Fruit fly (Drosophila melanogaster) whole organism, embryonic: Measurements from ENCODE around the gene CG10481.

Source experiments
- Abd-B ChIP-seq: fragments of 200-800 bp; sonication (Bioruptor generic); optimal IDR thresholded peaks from 2 replicates; lab custom pipeline; 2018; ENCODE audit warnings: missing biosample characterization, mild to moderate bottlenecking, missing genetic modification characterization, moderate library complexity
- CG10959 ChIP-seq: fragments of 200-800 bp; sonication (Bioruptor generic); IDR thresholded peaks from 2 replicates; pipeline ENCODE4 v1.3.6; 2022; ENCODE audit warnings: missing biosample characterization, missing genetic modification characterization
- CG11456 ChIP-seq: fragments of 200-800 bp; sonication (Bioruptor generic); IDR thresholded peaks from 3 replicates; pipeline ENCODE4 v1.3.6; 2022; ENCODE audit warnings: missing biosample characterization, missing genetic modification characterization
- CG12071 ChIP-seq: fragments of 200-800 bp; sonication (Bioruptor generic); optimal IDR thresholded peaks from 3 replicates; lab custom pipeline; 2018; ENCODE audit warnings: missing biosample characterization, mild to moderate bottlenecking, missing genetic modification characterization
- CG12236 ChIP-seq: fragments of 200-800 bp; sonication (Bioruptor generic); optimal IDR thresholded peaks from 2 replicates; lab custom pipeline; 2016; ENCODE audit warnings: missing biosample characterization, missing genetic modification characterization
- CG12942 ChIP-seq: fragments of 200-800 bp; sonication (Bioruptor generic); optimal IDR thresholded peaks from 3 replicates; lab custom pipeline; 2016; ENCODE audit warnings: missing biosample characterization, missing genetic modification characterization
- CG13287 ChIP-seq: fragments of 200-800 bp; sonication (Bioruptor generic); IDR thresholded peaks from 2 replicates; pipeline ENCODE4 v1.3.6; 2022; ENCODE audit warnings: missing biosample characterization, missing genetic modification characterization; ENCODE audit not compliant: partially characterized antibody
- CG14014 ChIP-seq: fragments of 200-800 bp; sonication (Bioruptor generic); IDR thresholded peaks from 2 replicates; pipeline ENCODE4 v1.3.6; 2022; ENCODE audit warnings: missing biosample characterization, missing genetic modification characterization
- CG15269 ChIP-seq: fragments of 200-800 bp; sonication (Bioruptor generic); optimal IDR thresholded peaks from 2 replicates; lab custom pipeline; 2018; ENCODE audit warnings: missing biosample characterization, mild to moderate bottlenecking, missing genetic modification characterization, moderate library complexity
- CG1603 ChIP-seq: fragments of 200-800 bp; sonication (Bioruptor generic); optimal IDR thresholded peaks from 2 replicates; lab custom pipeline; 2019; ENCODE audit warnings: missing biosample characterization, mild to moderate bottlenecking, missing genetic modification characterization, moderate library complexity
- CG17385 ChIP-seq: fragments of 200-800 bp; sonication (Bioruptor generic); optimal IDR thresholded peaks from 3 replicates; lab custom pipeline; 2018; ENCODE audit warnings: missing biosample characterization, mild to moderate bottlenecking, missing genetic modification characterization
- CG17912 ChIP-seq: fragments of 200-800 bp; sonication (Bioruptor generic); optimal IDR thresholded peaks from 2 replicates; lab custom pipeline; 2018; ENCODE audit warnings: missing biosample characterization, mild to moderate bottlenecking, missing genetic modification characterization
- CG2199 ChIP-seq: fragments of 200-800 bp; sonication (Bioruptor generic); IDR thresholded peaks from 3 replicates; pipeline ENCODE4 v1.3.6; 2022; ENCODE audit warnings: missing biosample characterization, missing genetic modification characterization
- CG2678 ChIP-seq: fragments of 200-800 bp; sonication (Bioruptor generic); optimal IDR thresholded peaks from 3 replicates; lab custom pipeline; 2019; ENCODE audit warnings: missing biosample characterization, mild to moderate bottlenecking, missing genetic modification characterization, moderate library complexity
- CG2712 ChIP-seq: fragments of 200-800 bp; optimal IDR thresholded peaks from 3 replicates; lab custom pipeline; 2019; ENCODE audit warnings: missing biosample characterization, mild to moderate bottlenecking, missing genetic modification characterization, moderate library complexity
- CG42726 ChIP-seq: fragments of 200-800 bp; sonication (Bioruptor generic); IDR thresholded peaks from 2 replicates; pipeline ENCODE4 v1.3.6; 2022; ENCODE audit warnings: missing biosample characterization, missing genetic modification characterization; ENCODE audit not compliant: partially characterized antibody
- CHES-1-like ChIP-seq: fragments of 200-800 bp; sonication (Bioruptor generic); optimal IDR thresholded peaks from 2 replicates; lab custom pipeline; 2016; ENCODE audit warnings: missing biosample characterization, missing genetic modification characterization
- Chrac-16 ChIP-seq: fragments of 200-800 bp; sonication (Bioruptor generic); optimal IDR thresholded peaks from 3 replicates; lab custom pipeline; 2016; ENCODE audit warnings: missing biosample characterization, missing genetic modification characterization
- D19A ChIP-seq: fragments of 200-800 bp; optimal IDR thresholded peaks from 3 replicates; lab custom pipeline; 2019; ENCODE audit warnings: missing biosample characterization, mild to moderate bottlenecking, missing genetic modification characterization, moderate library complexity
- Dp ChIP-seq: fragments of 200-800 bp; sonication (Bioruptor generic); optimal IDR thresholded peaks from 2 replicates; lab custom pipeline; 2018; ENCODE audit warnings: missing biosample characterization, mild to moderate bottlenecking, missing genetic modification characterization, moderate library complexity
- GATAe ChIP-seq: fragments of 200-800 bp; sonication (Bioruptor generic); conservative IDR thresholded peaks from 2 replicates; pipeline ENCODE4 v1.3.6; 2022; ENCODE audit warnings: missing biosample characterization, missing genetic modification characterization
- HHEX ChIP-seq: fragments of 200-800 bp; sonication (Bioruptor generic); optimal IDR thresholded peaks from 3 replicates; lab custom pipeline; 2017; ENCODE audit warnings: missing biosample characterization, mild to moderate bottlenecking, missing genetic modification characterization, missing genetic modification reagents
- Nf-YB ChIP-seq: fragments of 200-800 bp; sonication (Bioruptor generic); optimal IDR thresholded peaks from 3 replicates; lab custom pipeline; 2019; ENCODE audit warnings: missing biosample characterization, mild to moderate bottlenecking, missing genetic modification characterization, moderate library complexity
- Rfx ChIP-seq: fragments of 200-800 bp; sonication (Bioruptor generic); IDR thresholded peaks from 2 replicates; pipeline ENCODE4 v1.3.6; 2022; ENCODE audit warnings: missing biosample characterization, missing genetic modification characterization
- Tbp ChIP-seq: fragments of >200 bp; optimal IDR thresholded peaks from 2 replicates; lab custom pipeline; 2018; ENCODE audit warnings: missing biosample characterization, missing genetic modification characterization
- Trl ChIP-seq, 3 experiments: fragments of >200 bp in 2 of 3; fragments of 200-800 bp in 1 of 3; sonication (Bioruptor generic) in 1 of 3; optimal IDR thresholded peaks; 2 replicates in 1 of 3; 3 replicates in 2 of 3; lab custom pipeline; 2016 to 2017; ENCODE audit warnings: missing biosample characterization in 1 of 3, missing genetic modification characterization in 1 of 3
- Xbp1 ChIP-seq: fragments of 200-800 bp; sonication (Bioruptor generic); optimal IDR thresholded peaks from 3 replicates; lab custom pipeline; 2016; ENCODE audit warnings: missing biosample characterization, mild to moderate bottlenecking, missing genetic modification characterization
- cas ChIP-seq: fragments of 200-800 bp; sonication (Bioruptor generic); IDR thresholded peaks from 2 replicates; pipeline ENCODE4 v1.3.6; 2022; ENCODE audit warnings: missing biosample characterization, missing genetic modification characterization
- caup ChIP-seq: fragments of 200-800 bp; sonication (Bioruptor generic); optimal IDR thresholded peaks from 3 replicates; lab custom pipeline; 2017; ENCODE audit warnings: missing biosample characterization, mild to moderate bottlenecking, missing genetic modification characterization, moderate library complexity; ENCODE audit not compliant: severe bottlenecking
- chif ChIP-seq, 2 experiments: fragments of 200-800 bp; sonication (Bioruptor generic); optimal IDR thresholded peaks; 3 replicates each; lab custom pipeline; 2016; ENCODE audit warnings: missing biosample characterization in 2 of 2, missing genetic modification characterization in 2 of 2
- crp ChIP-seq, 2 experiments: fragments of 200-800 bp; sonication (Bioruptor generic); optimal IDR thresholded peaks; 2 replicates in 1 of 2; 3 replicates in 1 of 2; lab custom pipeline; 2017; ENCODE audit warnings: missing biosample characterization in 2 of 2, missing genetic modification characterization in 2 of 2, mild to moderate bottlenecking in 1 of 2, moderate library complexity in 1 of 2
- esg ChIP-seq: fragments of 200-800 bp; sonication (Bioruptor generic); conservative IDR thresholded peaks from 2 replicates; pipeline ENCODE4 v1.3.6; 2022; ENCODE audit warnings: missing biosample characterization, missing genetic modification characterization
- fd3F ChIP-seq: fragments of 200-800 bp; sonication (Bioruptor generic); optimal IDR thresholded peaks from 2 replicates; lab custom pipeline; 2018; ENCODE audit warnings: missing biosample characterization, mild to moderate bottlenecking, missing genetic modification characterization, moderate library complexity
- gem ChIP-seq: fragments of 200-800 bp; sonication (Bioruptor generic); optimal IDR thresholded peaks from 2 replicates; lab custom pipeline; 2019; ENCODE audit warnings: missing biosample characterization, mild to moderate bottlenecking, missing genetic modification characterization, moderate library complexity
- grau ChIP-seq: fragments of 200-800 bp; optimal IDR thresholded peaks from 3 replicates; lab custom pipeline; 2019; ENCODE audit warnings: missing biosample characterization, mild to moderate bottlenecking, missing genetic modification characterization, moderate library complexity
- gro ChIP-seq: fragments of 200-800 bp; sonication (Bioruptor generic); optimal IDR thresholded peaks from 2 replicates; lab custom pipeline; 2016; ENCODE audit warnings: missing biosample characterization, missing genetic modification characterization
- jing ChIP-seq: fragments of 200-800 bp; sonication (Bioruptor generic); optimal IDR thresholded peaks from 2 replicates; lab custom pipeline; 2018; ENCODE audit warnings: missing biosample characterization, mild to moderate bottlenecking, missing genetic modification characterization
- nom ChIP-seq: fragments of 200-800 bp; sonication (Bioruptor generic); optimal IDR thresholded peaks from 2 replicates; lab custom pipeline; 2017; ENCODE audit warnings: missing biosample characterization, missing genetic modification characterization, mild to moderate bottlenecking, moderate library complexity, missing genetic modification reagents
- pan ChIP-seq, 4 experiments: fragments of >200 bp in 3 of 4; fragments of 200-800 bp in 1 of 4; sonication (Bioruptor generic) in 1 of 4; optimal IDR thresholded peaks in 3 of 4; IDR thresholded peaks in 1 of 4; 2 replicates each; pipeline versions ENCODE4 v1.3.6 to Lab custom; 2017 to 2022; ENCODE audit warnings: missing biosample characterization in 2 of 4, missing genetic modification characterization in 2 of 4, mixed read lengths in 1 of 4
- peb ChIP-seq: fragments of 200-800 bp; sonication (Bioruptor generic); IDR thresholded peaks from 2 replicates; pipeline ENCODE4 v1.3.6; 2022; ENCODE audit warnings: missing biosample characterization, missing genetic modification characterization
- pfk ChIP-seq: fragments of 200-800 bp; sonication (Bioruptor generic); optimal IDR thresholded peaks from 2 replicates; lab custom pipeline; 2018; ENCODE audit warnings: missing biosample characterization, mild to moderate bottlenecking, missing genetic modification characterization, moderate library complexity
- pzg ChIP-seq: fragments of 200-800 bp; sonication (Bioruptor generic); optimal IDR thresholded peaks from 3 replicates; lab custom pipeline; 2018; ENCODE audit warnings: missing biosample characterization, mild to moderate bottlenecking, missing genetic modification characterization, moderate library complexity
- tll ChIP-seq, 2 experiments: fragments of 200-800 bp in 1 of 2; fragments of >200 bp in 1 of 2; sonication (Bioruptor generic) in 1 of 2; optimal IDR thresholded peaks; 2 replicates each; lab custom pipeline; 2017 to 2019; ENCODE audit warnings: missing biosample characterization in 2 of 2, missing genetic modification characterization in 2 of 2, mild to moderate bottlenecking in 1 of 2, moderate library complexity in 1 of 2
- unpg ChIP-seq: fragments of 200-800 bp; sonication (Bioruptor generic); optimal IDR thresholded peaks from 3 replicates; lab custom pipeline; 2018; ENCODE audit warnings: missing biosample characterization, mild to moderate bottlenecking, missing genetic modification characterization, moderate library complexity
- z ChIP-seq: fragments of 200-800 bp; sonication (Bioruptor generic); IDR thresholded peaks from 3 replicates; pipeline ENCODE4 v1.3.6; 2022; ENCODE audit warnings: missing biosample characterization, missing genetic modification characterization
- zen2 ChIP-seq: fragments of 200-800 bp; sonication (Bioruptor generic); IDR thresholded peaks from 3 replicates; pipeline ENCODE4 v1.3.6; 2022; ENCODE audit warnings: missing biosample characterization, missing genetic modification characterization; ENCODE audit not compliant: partially characterized antibody

Gene CG10481

dm6 chr2L:19935085-19935846 is 42.9 kb upstream of the CG10481 start (continued):
- TF ChIP-seq CG14014 (GFP tag; lab: Robert Waterston, UW) (peak; percentile 23; the same call in 1 of the 2 replicates), esg (GFP tag; lab: Robert Waterston, UW) (no peak), caup (GFP tag; lab: Kevin White, UChicago) (peak; percentile 29), z (GFP tag; lab: Robert Waterston, UW) (peak; percentile 68; the same call in 2 of the 3 replicates), CG2678 (tag; lab: Kevin White, UChicago) (peak; percentile 27), CG11456 (GFP tag; lab: Robert Waterston, UW) (peak; percentile 34; the same call in 1 of the 3 replicates), CG12236 (no peak), CG17912 (GFP tag; lab: Kevin White, UChicago) (peak; percentile 19), CG12071 (peak; percentile 30), gro (GFP tag; lab: Kevin White, UChicago) (peak; percentile 36), grau (peak; percentile 40), cas (GFP tag; lab: Robert Waterston, UW) (0 out of 2 replicates have a peak, but pooled peaks have one; percentile 14), Tbp (no peak), chif (GFP tag; optimal IDR thresholded peaks at IDR 0.05; lab: Kevin White, UChicago) (no peak), unpg (GFP tag; lab: Kevin White, UChicago) (no peak), CG17385 (GFP tag; lab: Kevin White, UChicago) (peak; percentile 32), peb (GFP tag; lab: Robert Waterston, UW) (no peak), pzg (GFP tag; lab: Kevin White, UChicago) (no peak), CG15269 (tag; lab: Kevin White, UChicago) (peak; percentile 49), HHEX (GFP tag; lab: Kevin White, UChicago) (peak; percentile 46), CG2712 (tag; lab: Kevin White, UChicago) (peak; percentile 17), Trl (optimal IDR thresholded peaks at IDR 0.05; lab: Kevin White, UChicago) (peak in 1 of 2 experiments; percentile 24), Trl (GFP tag; optimal IDR thresholded peaks at IDR 0.05; lab: Kevin White, UChicago) (peak; percentile 9), CG1603 (peak; percentile 40), CG13287 (GFP tag; lab: Robert Waterston, UW) (peak; percentile 63; the same call in 1 of the 2 replicates), pan (optimal IDR thresholded peaks at IDR 0.05; lab: Kevin White, UChicago) (no peak), pan (GFP tag; optimal IDR thresholded peaks at IDR 0.05 in 1 of 2, IDR thresholded peaks at IDR 0.05 in 1 of 2) (peak in 1 of 2 experiments; percentile 33), gem (tag; lab: Kevin White, UChicago) (no peak), fd3F (GFP tag; lab: Kevin White, UChicago) (no peak), CHES-1-like (GFP tag; lab: Kevin White, UChicago) (peak; percentile 9), Nf-YB (GFP tag; lab: Kevin White, UChicago) (peak; percentile 11), Chrac-16 (GFP tag; lab: Kevin White, UChicago) (no peak), Abd-B (GFP tag; lab: Kevin White, UChicago) (no peak), Rfx (peak; percentile 55), pfk (GFP tag; lab: Kevin White, UChicago) (no peak), GATAe (GFP tag; lab: Robert Waterston, UW) (0 out of 2 replicates have a peak, but pooled peaks have one; percentile 10), CG42726 (GFP tag; lab: Robert Waterston, UW) (peak; percentile 81), nom (GFP tag; lab: Kevin White, UChicago) (peak; percentile 70), CG10959 (GFP tag; lab: Robert Waterston, UW) (no peak; the same call in 1 of the 2 replicates), tll (GFP tag; optimal IDR thresholded peaks at IDR 0.05; lab: Kevin White, UChicago) (no peak), Dp (GFP tag; lab: Kevin White, UChicago) (no peak), CG2199 (GFP tag; lab: Robert Waterston, UW) (peak; percentile 92), CG12942 (no peak), crp (GFP tag; optimal IDR thresholded peaks at IDR 0.05; lab: Kevin White, UChicago) (no peak), jing (GFP tag; lab: Kevin White, UChicago) (peak; percentile 26), zen2 (GFP tag; lab: Robert Waterston, UW) (no peak; the same call in 2 of the 3 replicates), Xbp1 (GFP tag; lab: Kevin White, UChicago) (peak; percentile 20), D19A (tag; lab: Kevin White, UChicago) (no peak)
